Worm (Caenorhabditis elegans) whole organism, late embryonic: ENCODE measurements around the gene Y41E3.8.

Experiments used
- F13H6.1 ChIP-seq: sonication (generic microtip); optimal IDR thresholded peaks from 2 replicates; lab custom pipeline; 2016; ENCODE audit warnings: missing genetic modification characterization, missing compliant biosample characterization
- K02D7.2 ChIP-seq: sonication (generic microtip); optimal IDR thresholded peaks from 2 replicates; lab custom pipeline; 2017; ENCODE audit warnings: mild to moderate bottlenecking, missing genetic modification characterization, missing compliant biosample characterization
- K09A11.1 ChIP-seq: sonication (generic microtip); optimal IDR thresholded peaks from 2 replicates; lab custom pipeline; 2017; ENCODE audit warnings: antibody characterized with exemption, mild to moderate bottlenecking, missing genetic modification characterization, missing compliant biosample characterization; ENCODE audit not compliant: insufficient read depth
- T23F11.4 ChIP-seq: fragments of 200-800 bp; sonication (Bioruptor generic); optimal IDR thresholded peaks from 2 replicates; lab custom pipeline; 2018; ENCODE audit warnings: mild to moderate bottlenecking, missing genetic modification characterization, missing compliant biosample characterization
- Y22D7AL.16 ChIP-seq: sonication (generic microtip); optimal IDR thresholded peaks from 2 replicates; lab custom pipeline; 2016; ENCODE audit warnings: missing genetic modification characterization, missing compliant biosample characterization
- ahr-1 ChIP-seq: sonication (generic microtip); optimal IDR thresholded peaks from 2 replicates; lab custom pipeline; 2016; ENCODE audit warnings: missing genetic modification characterization, missing compliant biosample characterization
- ceh-14 ChIP-seq: sonication (generic microtip); optimal IDR thresholded peaks from 2 replicates; lab custom pipeline; 2016; ENCODE audit warnings: missing genotype, missing genetic modification characterization, missing compliant biosample characterization
- ceh-18 ChIP-seq: sonication (generic microtip); optimal IDR thresholded peaks from 2 replicates; lab custom pipeline; 2016; ENCODE audit warnings: missing genetic modification characterization, missing compliant biosample characterization
- ceh-22 ChIP-seq: sonication (generic microtip); optimal IDR thresholded peaks from 2 replicates; lab custom pipeline; 2017; ENCODE audit warnings: missing biosample characterization, missing genetic modification characterization
- ceh-30 ChIP-seq: fragments of 150-350 bp; optimal IDR thresholded peaks from 2 replicates; lab custom pipeline; 2014; ENCODE audit warnings: missing biosample characterization, missing genetic modification characterization
- ceh-45 ChIP-seq: fragments of 200-800 bp; sonication (Bioruptor generic); IDR thresholded peaks from 2 replicates; pipeline ENCODE4 v1.3.6; 2022; ENCODE audit warnings: missing genetic modification reagents, missing genetic modification characterization, missing compliant biosample characterization
- ceh-48 ChIP-seq: sonication (generic microtip); optimal IDR thresholded peaks from 2 replicates; lab custom pipeline; 2016; ENCODE audit warnings: missing genetic modification characterization, inconsistent platforms, missing compliant biosample characterization
- ceh-6 ChIP-seq: fragments of 200-800 bp; sonication (Bioruptor generic); optimal IDR thresholded peaks from 2 replicates; lab custom pipeline; 2018; ENCODE audit warnings: mild to moderate bottlenecking, missing genetic modification characterization, missing compliant biosample characterization
- che-1 ChIP-seq: sonication (generic microtip); optimal IDR thresholded peaks from 2 replicates; lab custom pipeline; 2016; ENCODE audit warnings: mild to moderate bottlenecking, missing genetic modification characterization, missing compliant biosample characterization
- dmd-4 ChIP-seq: sonication (generic microtip); optimal IDR thresholded peaks from 2 replicates; lab custom pipeline; 2016; ENCODE audit warnings: borderline replicate concordance, missing genetic modification characterization, missing compliant biosample characterization
- elt-4 ChIP-seq: sonication (generic microtip); optimal IDR thresholded peaks from 2 replicates; lab custom pipeline; 2016; ENCODE audit warnings: missing genetic modification characterization, missing compliant biosample characterization
- fax-1 ChIP-seq: sonication (generic microtip); optimal IDR thresholded peaks from 2 replicates; lab custom pipeline; 2016; ENCODE audit warnings: missing genotype, missing genetic modification characterization, missing compliant biosample characterization
- fkh-10 ChIP-seq: fragments of 150-350 bp; optimal IDR thresholded peaks from 2 replicates; lab custom pipeline; 2014; ENCODE audit warnings: missing biosample characterization, missing genetic modification reagents, missing genetic modification characterization
- gmeb-2 ChIP-seq: sonication (generic microtip); optimal IDR thresholded peaks from 2 replicates; lab custom pipeline; 2016; ENCODE audit warnings: missing genetic modification characterization, inconsistent platforms, missing compliant biosample characterization
- hlh-13 ChIP-seq: fragments of 200-800 bp; sonication (Bioruptor generic); optimal IDR thresholded peaks from 2 replicates; lab custom pipeline; 2018; ENCODE audit warnings: mild to moderate bottlenecking, missing genetic modification characterization, missing compliant biosample characterization
- hlh-6 ChIP-seq: sonication (generic microtip); optimal IDR thresholded peaks from 2 replicates; lab custom pipeline; 2016; ENCODE audit warnings: missing genotype, missing genetic modification characterization, missing compliant biosample characterization
- hlh-8 ChIP-seq: sonication (generic microtip); optimal IDR thresholded peaks from 2 replicates; lab custom pipeline; 2016; ENCODE audit warnings: missing genotype, missing genetic modification characterization, missing compliant biosample characterization
- lim-6 ChIP-seq: sonication (generic microtip); optimal IDR thresholded peaks from 2 replicates; lab custom pipeline; 2016; ENCODE audit warnings: missing genetic modification characterization, missing compliant biosample characterization
- lin-11 ChIP-seq: fragments of 200-800 bp; sonication (Bioruptor generic); optimal IDR thresholded peaks from 2 replicates; lab custom pipeline; 2018; ENCODE audit warnings: mild to moderate bottlenecking, missing genetic modification characterization, missing compliant biosample characterization
- madf-2 ChIP-seq: sonication (generic microtip); optimal IDR thresholded peaks from 2 replicates; lab custom pipeline; 2017; ENCODE audit warnings: missing genetic modification characterization, missing compliant biosample characterization
- nfya-1 ChIP-seq: sonication (generic microtip); optimal IDR thresholded peaks from 2 replicates; lab custom pipeline; 2017; ENCODE audit warnings: missing genetic modification characterization, mild to moderate bottlenecking, missing compliant biosample characterization, antibody characterized with exemption, moderate library complexity
- nhr-232 ChIP-seq: sonication (generic microtip); optimal IDR thresholded peaks from 2 replicates; lab custom pipeline; 2016; ENCODE audit warnings: missing genetic modification characterization, missing compliant biosample characterization
- npax-4 ChIP-seq: sonication (generic microtip); optimal IDR thresholded peaks from 2 replicates; lab custom pipeline; 2016; ENCODE audit warnings: missing genetic modification characterization, missing compliant biosample characterization
- pag-3 ChIP-seq: sonication (generic microtip); optimal IDR thresholded peaks from 2 replicates; lab custom pipeline; 2016; ENCODE audit warnings: missing compliant biosample characterization, missing genetic modification characterization, borderline replicate concordance
- pax-1 ChIP-seq: fragments of 150-350 bp; optimal IDR thresholded peaks from 2 replicates; lab custom pipeline; 2014; ENCODE audit warnings: missing biosample characterization, missing genetic modification characterization
- ref-2 ChIP-seq: sonication (generic microtip); optimal IDR thresholded peaks from 2 replicates; lab custom pipeline; 2016; ENCODE audit warnings: missing genetic modification characterization, missing compliant biosample characterization
- sox-2 ChIP-seq: fragments of 200-800 bp; sonication (Bioruptor generic); IDR thresholded peaks from 2 replicates; pipeline ENCODE4 v1.3.6; 2022; ENCODE audit warnings: missing genetic modification reagents, missing genetic modification characterization, missing compliant biosample characterization
- tbx-2 ChIP-seq: sonication (generic microtip); optimal IDR thresholded peaks from 2 replicates; lab custom pipeline; 2016; ENCODE audit warnings: missing genetic modification characterization, missing compliant biosample characterization
- tbx-7 ChIP-seq: sonication (generic microtip); optimal IDR thresholded peaks from 2 replicates; lab custom pipeline; 2016; ENCODE audit warnings: missing genotype, missing genetic modification characterization, missing compliant biosample characterization
- ttx-3 ChIP-seq: sonication (generic microtip); optimal IDR thresholded peaks from 2 replicates; lab custom pipeline; 2016; ENCODE audit warnings: missing genetic modification reagents, missing genetic modification characterization, missing compliant biosample characterization
- unc-3 ChIP-seq, 2 experiments: fragments of 200-800 bp in 1 of 2; sonication (Bioruptor generic) in 1 of 2; sonication (generic microtip) in 1 of 2; conservative IDR thresholded peaks in 1 of 2; optimal IDR thresholded peaks in 1 of 2; 2 replicates each; pipeline versions ENCODE4 v1.3.6 to Lab custom; 2016 to 2022; ENCODE audit warnings: missing compliant biosample characterization in 2 of 2, missing genetic modification characterization in 2 of 2, missing genetic modification reagents in 1 of 2
- unc-42 ChIP-seq: sonication (generic microtip); optimal IDR thresholded peaks from 2 replicates; lab custom pipeline; 2016; ENCODE audit warnings: missing genotype, missing genetic modification characterization, missing compliant biosample characterization
- unc-86 ChIP-seq: sonication (generic microtip); optimal IDR thresholded peaks from 2 replicates; lab custom pipeline; 2016; ENCODE audit warnings: missing genetic modification characterization, missing compliant biosample characterization
- zip-5 ChIP-seq: sonication (generic microtip); optimal IDR thresholded peaks from 2 replicates; lab custom pipeline; 2016; ENCODE audit warnings: missing genetic modification characterization, missing compliant biosample characterization
- ztf-16 ChIP-seq: sonication (generic microtip); optimal IDR thresholded peaks from 2 replicates; lab custom pipeline; 2017; ENCODE audit warnings: missing genetic modification characterization, missing compliant biosample characterization

Y41E3.8 gene

ce11 chrIV:15028891-15029290, at the start of gene Y41E3.8:
Gene Y41E3.8, minus strand, starts transcription at chrIV:15028978.
- TF ChIP-seq T23F11.4 (GFP tag; lab: Kevin White, UChicago) (no peak), pax-1 (tag; lab: Kevin White, UChicago) (no peak), unc-3 (GFP tag; conservative IDR thresholded peaks at IDR 0.05; lab: Robert Waterston, UW) (no peak), unc-3 (tag; optimal IDR thresholded peaks at IDR 0.05; lab: Kevin White, UChicago) (no peak), npax-4 (no peak), F13H6.1 (tag; lab: Kevin White, UChicago) (no peak), nfya-1 (tag; lab: Kevin White, UChicago) (peak; percentile 32)

ce11 chrIV:15074392-15074791, 45.6 kb upstream of the Y41E3.8 start, which contains the start of gene srt-50:
Gene srt-50, plus strand, starts transcription at chrIV:15074692.
- TF ChIP-seq tbx-7 (tag; lab: Kevin White, UChicago) (no peak), ttx-3 (tag; lab: Kevin White, UChicago) (no peak), tbx-2 (tag; lab: Kevin White, UChicago) (no peak), Y22D7AL.16 (no peak), ceh-14 (no peak), nhr-232 (tag; lab: Kevin White, UChicago) (no peak), che-1 (tag; lab: Kevin White, UChicago) (no peak), npax-4 (no peak), dmd-4 (tag; lab: Kevin White, UChicago) (no peak)
- TF ChIP-seq, all 69 proteins: peak for 0

- TF ChIP-seq ceh-22 (tag; lab: Kevin White, UChicago): no peak
- TF ChIP-seq tbx-7 (tag; lab: Kevin White, UChicago): no peak
- TF ChIP-seq ceh-18 (tag; lab: Kevin White, UChicago): no peak
These were observed 40.0 kb upstream of the Y41E3.8 start, which contains the start of gene srt-48 for ce11 chrIV:15068818-15069217. Gene srt-48, minus strand, starts transcription at chrIV:15068918.

- TF ChIP-seq nfya-1 (tag; lab: Kevin White, UChicago): no peak
- TF ChIP-seq sox-2 (GFP tag; lab: Robert Waterston, UW): no peak
- TF ChIP-seq gmeb-2 (tag; lab: Kevin White, UChicago): no peak
- TF ChIP-seq ahr-1 (tag; lab: Kevin White, UChicago): no peak
- TF ChIP-seq K09A11.1: no peak
- no peak for TF ChIP-seq ref-2
- TF ChIP-seq lin-11: no peak
- TF ChIP-seq che-1 (tag; lab: Kevin White, UChicago): no peak
- no peak for TF ChIP-seq lim-6 (tag; lab: Kevin White, UChicago)
- TF ChIP-seq elt-4: no peak
- TF ChIP-seq unc-42 (tag; lab: Kevin White, UChicago): no peak
- TF ChIP-seq madf-2 (tag; lab: Kevin White, UChicago): no peak
- no peak for TF ChIP-seq fax-1 (tag; lab: Kevin White, UChicago)
- no peak for TF ChIP-seq Y22D7AL.16
- TF ChIP-seq pag-3: no peak
- no peak for TF ChIP-seq unc-3 (GFP tag; conservative IDR thresholded peaks at IDR 0.05; lab: Robert Waterston, UW)
- no peak for TF ChIP-seq unc-3 (tag; optimal IDR thresholded peaks at IDR 0.05; lab: Kevin White, UChicago)
- no peak for TF ChIP-seq unc-86 (tag; lab: Kevin White, UChicago)
- no peak for TF ChIP-seq hlh-8 (tag; lab: Kevin White, UChicago)
These were observed 36.9 kb upstream of the Y41E3.8 start, which contains the start of gene Y41E3.18 for ce11 chrIV:15065653-15066052. Gene Y41E3.18, minus strand, starts transcription at chrIV:15065753.

ce11 chrIV:15063789-15064188, 35.0 kb upstream of the Y41E3.8 start:
- TF ChIP-seq K02D7.2 (tag; lab: Kevin White, UChicago) (no peak), npax-4 (no peak), elt-4 (no peak), ceh-6 (no peak), fkh-10 (GFP tag; lab: Kevin White, UChicago) (no peak), ztf-16 (no peak), gmeb-2 (tag; lab: Kevin White, UChicago) (no peak), ttx-3 (tag; lab: Kevin White, UChicago) (no peak), zip-5 (tag; lab: Kevin White, UChicago) (no peak), ceh-45 (GFP tag; lab: Robert Waterston, UW) (no peak), hlh-6 (no peak), ceh-30 (no peak), hlh-13 (GFP tag; lab: Kevin White, UChicago) (no peak), ceh-48 (tag; lab: Kevin White, UChicago) (no peak), unc-42 (tag; lab: Kevin White, UChicago) (no peak), unc-86 (tag; lab: Kevin White, UChicago) (no peak)
